Worm (Caenorhabditis elegans) whole organism, young adult: ENCODE data around the gene srh-291.

Experiments used
- B0035.1 ChIP-seq: sonication (generic microtip); optimal IDR thresholded peaks from 2 replicates; lab custom pipeline; 2016; ENCODE audit warnings: missing genetic modification characterization, mild to moderate bottlenecking, missing compliant biosample characterization, missing genotype, missing genetic modification reagents
- B0261.1 ChIP-seq: sonication (generic microtip); optimal IDR thresholded peaks from 2 replicates; lab custom pipeline; 2016; ENCODE audit warnings: mild to moderate bottlenecking, missing genetic modification characterization, moderate library complexity, missing compliant biosample characterization
- B0336.3 ChIP-seq: fragments of 200-800 bp; sonication (Bioruptor generic); IDR thresholded peaks from 2 replicates; pipeline ENCODE4 v1.3.6; 2022; ENCODE audit warnings: missing genetic modification characterization, missing compliant biosample characterization
- F22D6.2 ChIP-seq: sonication (generic microtip); optimal IDR thresholded peaks from 2 replicates; lab custom pipeline; 2016; ENCODE audit warnings: mild to moderate bottlenecking, missing genetic modification characterization, missing compliant biosample characterization
- F52B5.7 ChIP-seq: sonication (generic microtip); optimal IDR thresholded peaks from 2 replicates; lab custom pipeline; 2016; ENCODE audit warnings: mild to moderate bottlenecking, missing genetic modification characterization, missing compliant biosample characterization
- K12H6.12 ChIP-seq: fragments of 200-800 bp; sonication (Bioruptor generic); optimal IDR thresholded peaks from 2 replicates; lab custom pipeline; 2018; ENCODE audit warnings: mild to moderate bottlenecking, missing genetic modification characterization, missing compliant biosample characterization
- T07F8.4 ChIP-seq: sonication (generic microtip); optimal IDR thresholded peaks from 2 replicates; lab custom pipeline; 2016; ENCODE audit warnings: mild to moderate bottlenecking, missing genetic modification characterization, moderate library complexity, missing compliant biosample characterization
- Y53G8AR.9 ChIP-seq: fragments of 200-800 bp; sonication (Bioruptor generic); conservative IDR thresholded peaks from 2 replicates; pipeline ENCODE4 v1.3.6; 2022; ENCODE audit warnings: missing genetic modification reagents, missing genetic modification characterization, missing compliant biosample characterization
- Y56A3A.18 ChIP-seq: fragments of 200-800 bp; sonication (Bioruptor generic); IDR thresholded peaks from 2 replicates; pipeline ENCODE4 v1.3.6; 2022; ENCODE audit warnings: missing genetic modification reagents, missing genetic modification characterization, missing compliant biosample characterization
- atf-7 ChIP-seq: sonication (generic microtip); optimal IDR thresholded peaks from 2 replicates; lab custom pipeline; 2017; ENCODE audit warnings: mild to moderate bottlenecking, missing genetic modification characterization, missing compliant biosample characterization
- attf-5 ChIP-seq: fragments of 200-800 bp; sonication (Bioruptor generic); optimal IDR thresholded peaks from 2 replicates; lab custom pipeline; 2018; ENCODE audit warnings: mild to moderate bottlenecking, missing genetic modification characterization, missing compliant biosample characterization
- bed-2 ChIP-seq: fragments of 200-800 bp; sonication (Bioruptor generic); IDR thresholded peaks from 2 replicates; pipeline ENCODE4 v1.3.6; 2022; ENCODE audit warnings: missing genetic modification reagents, missing genetic modification characterization, missing compliant biosample characterization
- ceh-27 ChIP-seq: fragments of 200-800 bp; sonication (Bioruptor generic); optimal IDR thresholded peaks from 2 replicates; lab custom pipeline; 2018; ENCODE audit warnings: mild to moderate bottlenecking, missing genetic modification characterization, moderate library complexity, missing compliant biosample characterization
- dox-1 ChIP-seq: fragments of 200-800 bp; sonication (Bioruptor generic); IDR thresholded peaks from 2 replicates; pipeline ENCODE4 v1.3.6; 2022; ENCODE audit warnings: missing genetic modification reagents, missing genetic modification characterization, missing compliant biosample characterization
- dpl-1 ChIP-seq: fragments of 150-350 bp; optimal IDR thresholded peaks from 2 replicates; lab custom pipeline; 2014; ENCODE audit warnings: missing biosample characterization, missing genetic modification reagents, missing genetic modification characterization
- egrh-3 ChIP-seq: fragments of 200-800 bp; sonication (Bioruptor generic); IDR thresholded peaks from 2 replicates; pipeline ENCODE4 v1.3.6; 2022; ENCODE audit warnings: missing genetic modification reagents, missing genetic modification characterization, missing compliant biosample characterization
- ekl-4 ChIP-seq: fragments of 200-800 bp; sonication (Bioruptor generic); IDR thresholded peaks from 2 replicates; pipeline ENCODE4 v1.3.6; 2022; ENCODE audit warnings: missing genetic modification reagents, missing genetic modification characterization, missing compliant biosample characterization
- ets-4 ChIP-seq: fragments of 200-800 bp; sonication (Bioruptor generic); optimal IDR thresholded peaks from 2 replicates; lab custom pipeline; 2018; ENCODE audit warnings: mild to moderate bottlenecking, missing genetic modification characterization, missing compliant biosample characterization
- fkh-3 ChIP-seq: sonication (generic microtip); optimal IDR thresholded peaks from 2 replicates; lab custom pipeline; 2016; ENCODE audit warnings: mild to moderate bottlenecking, missing genetic modification characterization, missing compliant biosample characterization
- hmg-20 ChIP-seq: fragments of 200-800 bp; sonication (Bioruptor generic); IDR thresholded peaks from 2 replicates; pipeline ENCODE4 v1.3.6; 2022; ENCODE audit warnings: missing genetic modification reagents, missing genetic modification characterization, missing compliant biosample characterization
- lin-26 ChIP-seq: fragments of 200-800 bp; sonication (Bioruptor generic); IDR thresholded peaks from 2 replicates; pipeline ENCODE4 v1.3.6; 2022; ENCODE audit warnings: missing genetic modification reagents, missing genetic modification characterization, missing compliant biosample characterization
- lin-35 ChIP-seq, 3 experiments: fragments of 150-350 bp in 2 of 3; sonication (generic microtip) in 1 of 3; optimal IDR thresholded peaks; 2 replicates each; lab custom pipeline; 2014 to 2018; ENCODE audit warnings: missing biosample characterization in 3 of 3, missing genetic modification characterization in 3 of 3, missing genetic modification reagents in 3 of 3
- lin-40 ChIP-seq: sonication (generic microtip); optimal IDR thresholded peaks from 2 replicates; lab custom pipeline; 2016; ENCODE audit warnings: missing genetic modification characterization, mild to moderate bottlenecking, missing compliant biosample characterization, missing genotype, missing genetic modification reagents
- lir-1 ChIP-seq: fragments of 200-800 bp; sonication (Bioruptor generic); conservative IDR thresholded peaks from 2 replicates; pipeline ENCODE4 v1.3.6; 2022; ENCODE audit warnings: missing genetic modification reagents, missing genetic modification characterization, missing compliant biosample characterization
- madf-10 ChIP-seq: sonication (generic microtip); optimal IDR thresholded peaks from 2 replicates; lab custom pipeline; 2016; ENCODE audit warnings: mild to moderate bottlenecking, missing genetic modification characterization, missing compliant biosample characterization
- madf-8 ChIP-seq: fragments of 200-800 bp; sonication (Bioruptor generic); conservative IDR thresholded peaks from 2 replicates; pipeline ENCODE4 v1.3.6; 2022; ENCODE audit warnings: missing genetic modification reagents, missing genetic modification characterization, missing compliant biosample characterization
- nfyb-1 ChIP-seq: fragments of 200-800 bp; sonication (Bioruptor generic); IDR thresholded peaks from 2 replicates; pipeline ENCODE4 v1.3.6; 2022; ENCODE audit warnings: missing genetic modification reagents, missing genetic modification characterization, missing compliant biosample characterization
- nhr-90 ChIP-seq: sonication (generic microtip); optimal IDR thresholded peaks from 2 replicates; lab custom pipeline; 2016; ENCODE audit warnings: missing genotype, mild to moderate bottlenecking, missing genetic modification characterization, missing compliant biosample characterization
- pbrm-1 ChIP-seq: fragments of 200-800 bp; sonication (Bioruptor generic); IDR thresholded peaks from 2 replicates; pipeline ENCODE4 v1.3.6; 2022; ENCODE audit warnings: missing genetic modification reagents, missing genetic modification characterization, missing compliant biosample characterization
- snpc-1.3 ChIP-seq: sonication (generic microtip); optimal IDR thresholded peaks from 2 replicates; lab custom pipeline; 2017; ENCODE audit warnings: missing genetic modification characterization, mild to moderate bottlenecking, missing compliant biosample characterization, antibody characterized with exemption, moderate library complexity, missing genotype, missing genetic modification reagents; ENCODE audit not compliant: insufficient read depth
- snpc-4 ChIP-seq, 5 experiments: fragments of 150-350 bp in 1 of 5; sonication (generic microtip) in 4 of 5; optimal IDR thresholded peaks; 2 replicates each; lab custom pipeline; 2014 to 2018; ENCODE audit warnings: missing genetic modification characterization in 5 of 5, missing biosample characterization in 3 of 5, antibody characterized with exemption in 2 of 5, mild to moderate bottlenecking in 2 of 5, missing compliant biosample characterization in 2 of 5, missing genotype in 2 of 5, moderate library complexity in 2 of 5, missing genetic modification reagents in 1 of 5
- tbp1 ChIP-seq: fragments of 200-800 bp; sonication (Bioruptor generic); optimal IDR thresholded peaks from 2 replicates; lab custom pipeline; 2018; ENCODE audit warnings: mild to moderate bottlenecking, missing genetic modification characterization, missing compliant biosample characterization
- tbx-9 ChIP-seq: sonication (generic microtip); optimal IDR thresholded peaks from 2 replicates; lab custom pipeline; 2016; ENCODE audit warnings: borderline replicate concordance, missing genetic modification characterization, inconsistent platforms, missing compliant biosample characterization
- zfh-2 ChIP-seq: fragments of 200-800 bp; sonication (Bioruptor generic); conservative IDR thresholded peaks from 2 replicates; pipeline ENCODE4 v1.3.6; 2022; ENCODE audit warnings: missing genetic modification reagents, missing genetic modification characterization, missing compliant biosample characterization
- ztf-18 ChIP-seq: sonication (generic microtip); optimal IDR thresholded peaks from 2 replicates; lab custom pipeline; 2016; ENCODE audit warnings: missing genotype, mild to moderate bottlenecking, missing genetic modification characterization, missing compliant biosample characterization
- ztf-26 ChIP-seq: sonication (generic microtip); optimal IDR thresholded peaks from 2 replicates; lab custom pipeline; 2017; ENCODE audit warnings: missing genetic modification characterization, missing compliant biosample characterization

srh-291 gene

ce11 chrV:17857901-17858300 lies 52.5 kb downstream of the srh-291 start (continued):
- TF ChIP-seq snpc-1.3 (tag; lab: Kevin White, UChicago) (no peak), K12H6.12 (tag; lab: Kevin White, UChicago) (peak; percentile 82), bed-2 (no peak), egrh-3 (GFP tag; lab: Robert Waterston, UW) (peak; percentile 33), B0336.3 (GFP tag; lab: Robert Waterston, UW) (peak; percentile 80), B0261.1 (no peak), Y53G8AR.9 (peak; percentile 60; the same call in 1 of the 2 replicates), F52B5.7 (tag; lab: Kevin White, UChicago) (peak; percentile 14), nhr-90 (no peak), lir-1 (GFP tag; lab: Robert Waterston, UW) (peak; percentile 44; the same call in 1 of the 2 replicates), ztf-18 (tag; lab: Kevin White, UChicago) (peak; percentile 55), T07F8.4 (tag; lab: Kevin White, UChicago) (no peak), tbp1 (GFP tag; lab: Kevin White, UChicago) (peak; percentile 56), F22D6.2 (tag; lab: Kevin White, UChicago) (no peak), fkh-3 (tag; lab: Kevin White, UChicago) (no peak), lin-26 (GFP tag; lab: Robert Waterston, UW) (peak; percentile 49; the same call in 1 of the 2 replicates), ekl-4 (peak; percentile 81), nfyb-1 (GFP tag; lab: Robert Waterston, UW) (peak; percentile 93), hmg-20 (GFP tag; lab: Robert Waterston, UW) (peak; percentile 17; the same call in 1 of the 2 replicates), madf-10 (tag; lab: Kevin White, UChicago) (peak; percentile 70), madf-8 (no peak), lin-40 (tag; lab: Kevin White, UChicago) (peak; percentile 86), pbrm-1 (GFP tag; lab: Robert Waterston, UW) (peak; percentile 78), atf-7 (tag; lab: Kevin White, UChicago) (peak; percentile 71), lin-35 (GFP tag; optimal IDR thresholded peaks at IDR 0.05; lab: Kevin White, UChicago) (peak in 1 of 3 experiments; percentile 66), B0035.1 (tag; lab: Kevin White, UChicago) (no peak), attf-5 (GFP tag; lab: Kevin White, UChicago) (peak; percentile 78), ztf-26 (peak; percentile 60), tbx-9 (tag; lab: Kevin White, UChicago) (no peak), ets-4 (GFP tag; lab: Kevin White, UChicago) (peak; percentile 43), snpc-4 (GFP tag; optimal IDR thresholded peaks at IDR 0.05; lab: Kevin White, UChicago) (peak; percentile 23), snpc-4 (tag; optimal IDR thresholded peaks at IDR 0.05; lab: Kevin White, UChicago) (peak in 2 of 4 experiments; percentile 77 to 82), dpl-1 (GFP tag; lab: Kevin White, UChicago) (no peak), dox-1 (GFP tag; lab: Robert Waterston, UW) (peak; percentile 79), ceh-27 (GFP tag; lab: Kevin White, UChicago) (peak; percentile 76), Y56A3A.18 (GFP tag; lab: Robert Waterston, UW) (peak; percentile 66; the same call in 1 of the 2 replicates), zfh-2 (GFP tag; lab: Robert Waterston, UW) (peak; percentile 93)
